Worm (Caenorhabditis elegans) whole organism, L4 larva: ENCODE measurements around the gene nhr-106.
A peak's percentile ranks its signal among the peaks of the same experiment; 100 is the strongest.

Experiments used
- F49E8.2 ChIP-seq: sonication (generic microtip); optimal IDR thresholded peaks from 2 replicates; lab custom pipeline; 2016; ENCODE audit warnings: missing compliant biosample characterization, mild to moderate bottlenecking, missing genetic modification characterization, borderline replicate concordance
- Y105C5A.15 ChIP-seq: fragments of 200-800 bp; sonication (Bioruptor generic); IDR thresholded peaks from 2 replicates; pipeline ENCODE4 v1.3.6; 2022; ENCODE audit warnings: missing genetic modification characterization, missing compliant biosample characterization
- aha-1 ChIP-seq: fragments of 150-350 bp; peaks from one replicate; lab custom pipeline; 2014; ENCODE audit warnings: missing biosample characterization, missing genetic modification characterization
- arid-1 ChIP-seq: fragments of 200-800 bp; sonication (Bioruptor generic); conservative IDR thresholded peaks from 2 replicates; pipeline ENCODE4 v1.3.6; 2022; ENCODE audit warnings: missing genetic modification reagents, missing genetic modification characterization, missing compliant biosample characterization
- ceh-44 ChIP-seq: fragments of 200-800 bp; sonication (Bioruptor generic); IDR thresholded peaks from 2 replicates; pipeline ENCODE4 v1.3.6; 2022; ENCODE audit warnings: missing genetic modification reagents, missing genetic modification characterization, missing compliant biosample characterization
- cey-2 ChIP-seq: sonication (generic microtip); optimal IDR thresholded peaks from 3 replicates; lab custom pipeline; 2017; ENCODE audit warnings: missing genetic modification characterization, mild to moderate bottlenecking, missing compliant biosample characterization, antibody characterized with exemption, borderline replicate concordance; ENCODE audit not compliant: insufficient read depth
- daf-16 ChIP-seq, 3 experiments: sonication (generic microtip); optimal IDR thresholded peaks; 2 replicates each; lab custom pipeline; 2016 to 2017; ENCODE audit warnings: missing genetic modification characterization in 3 of 3, missing genetic modification reagents in 3 of 3, mild to moderate bottlenecking in 2 of 3, missing compliant biosample characterization in 2 of 3, missing biosample characterization in 1 of 3, moderate library complexity in 1 of 3
- daf-8 ChIP-seq: fragments of 200-800 bp; sonication (Bioruptor generic); IDR thresholded peaks from 2 replicates; pipeline ENCODE4 v1.3.6; 2022; ENCODE audit warnings: missing genetic modification characterization, missing compliant biosample characterization
- dmd-6 ChIP-seq: fragments of 200-800 bp; sonication (Bioruptor generic); IDR thresholded peaks from 2 replicates; pipeline ENCODE4 v1.3.6; 2022; ENCODE audit warnings: missing genetic modification reagents, missing genetic modification characterization, missing compliant biosample characterization
- dmd-8 ChIP-seq: fragments of 200-800 bp; sonication (Bioruptor generic); IDR thresholded peaks from 2 replicates; pipeline ENCODE4 v1.3.6; 2022; ENCODE audit warnings: missing genetic modification characterization, missing compliant biosample characterization
- dmd-9 ChIP-seq: fragments of 200-800 bp; sonication (Bioruptor generic); IDR thresholded peaks from 2 replicates; pipeline ENCODE4 v1.3.6; 2022; ENCODE audit warnings: missing genetic modification reagents, missing genetic modification characterization, missing compliant biosample characterization
- duxl-1 ChIP-seq: sonication (generic microtip); optimal IDR thresholded peaks from 2 replicates; lab custom pipeline; 2016; ENCODE audit warnings: mild to moderate bottlenecking, missing genetic modification characterization, moderate library complexity, missing compliant biosample characterization; ENCODE audit not compliant: poor library complexity
- dve-1 ChIP-seq: sonication (generic microtip); optimal IDR thresholded peaks from 2 replicates; lab custom pipeline; 2017; ENCODE audit warnings: antibody characterized with exemption, mild to moderate bottlenecking, missing genetic modification characterization, missing compliant biosample characterization; ENCODE audit not compliant: insufficient read depth
- fkh-10 ChIP-seq: fragments of 150-350 bp; optimal IDR thresholded peaks from 2 replicates; lab custom pipeline; 2014; ENCODE audit warnings: missing biosample characterization, missing genetic modification reagents, missing genetic modification characterization
- fos-1 ChIP-seq: fragments of 150-350 bp; optimal IDR thresholded peaks from 2 replicates; lab custom pipeline; 2014; ENCODE audit warnings: missing biosample characterization, missing genetic modification characterization
- hif-1 ChIP-seq, 2 experiments: sonication (generic microtip); optimal IDR thresholded peaks; 2 replicates each; lab custom pipeline; 2016 to 2017; ENCODE audit warnings: missing compliant biosample characterization in 2 of 2, missing genetic modification characterization in 2 of 2, missing genetic modification reagents in 2 of 2, missing genotype in 2 of 2, mild to moderate bottlenecking in 1 of 2
- hlh-11 ChIP-seq: fragments of 200-800 bp; sonication (Bioruptor generic); optimal IDR thresholded peaks from 2 replicates; lab custom pipeline; 2018; ENCODE audit warnings: mild to moderate bottlenecking, missing genetic modification characterization, missing compliant biosample characterization
- hmg-1.1 ChIP-seq: fragments of 200-800 bp; sonication (Bioruptor generic); IDR thresholded peaks from 2 replicates; pipeline ENCODE4 v1.3.6; 2022; ENCODE audit warnings: missing genetic modification reagents, missing genetic modification characterization, missing compliant biosample characterization
- lin-1 ChIP-seq: fragments of 200-800 bp; sonication (Bioruptor generic); IDR thresholded peaks from 2 replicates; pipeline ENCODE4 v1.3.6; 2022; ENCODE audit warnings: missing genetic modification reagents, missing genetic modification characterization, missing compliant biosample characterization
- lin-29 ChIP-seq: fragments of 200-800 bp; sonication (Bioruptor generic); IDR thresholded peaks from 2 replicates; pipeline ENCODE4 v1.3.6; 2022; ENCODE audit warnings: missing genetic modification reagents, missing genetic modification characterization, missing compliant biosample characterization
- lin-39 ChIP-seq: fragments of 150-350 bp; optimal IDR thresholded peaks from 2 replicates; lab custom pipeline; 2014; ENCODE audit warnings: missing biosample characterization, missing genetic modification reagents, missing genetic modification characterization
- mdl-1 ChIP-seq, 2 experiments: fragments of 150-350 bp in 1 of 2; sonication (generic microtip) in 1 of 2; optimal IDR thresholded peaks; 2 replicates each; lab custom pipeline; 2014 to 2017; ENCODE audit warnings: missing biosample characterization in 2 of 2, missing genetic modification characterization in 2 of 2
- mes-2 ChIP-seq: sonication (generic microtip); optimal IDR thresholded peaks from 2 replicates; lab custom pipeline; 2016; ENCODE audit warnings: missing genotype, mild to moderate bottlenecking, missing genetic modification characterization, missing compliant biosample characterization; ENCODE audit not compliant: poor library complexity, severe bottlenecking
- mxl-2 ChIP-seq: fragments of 200-800 bp; sonication (Bioruptor generic); conservative IDR thresholded peaks from 2 replicates; pipeline ENCODE4 v1.3.6; 2022; ENCODE audit warnings: missing genetic modification reagents, missing genetic modification characterization, missing compliant biosample characterization
- nhr-10 ChIP-seq: fragments of 150-350 bp; optimal IDR thresholded peaks from 2 replicates; lab custom pipeline; 2014; ENCODE audit warnings: missing biosample characterization, missing genetic modification characterization
- nhr-111 ChIP-seq: fragments of 200-800 bp; sonication (Bioruptor generic); optimal IDR thresholded peaks from 2 replicates; lab custom pipeline; 2018; ENCODE audit warnings: mild to moderate bottlenecking, missing genetic modification characterization, missing compliant biosample characterization
- nhr-28 ChIP-seq: fragments of 150-350 bp; optimal IDR thresholded peaks from 2 replicates; lab custom pipeline; 2014; ENCODE audit warnings: missing biosample characterization, missing genetic modification characterization
- nhr-76 ChIP-seq: fragments of 150-350 bp; optimal IDR thresholded peaks from 2 replicates; lab custom pipeline; 2014; ENCODE audit warnings: missing biosample characterization, missing genetic modification characterization
- nhr-77 ChIP-seq: fragments of 150-350 bp; optimal IDR thresholded peaks from 2 replicates; lab custom pipeline; 2014; ENCODE audit warnings: missing biosample characterization, missing genetic modification characterization
- pqm-1 ChIP-seq: sonication (generic microtip); optimal IDR thresholded peaks from 2 replicates; lab custom pipeline; 2017; ENCODE audit warnings: missing biosample characterization, missing genetic modification characterization
- set-16 ChIP-seq: fragments of 200-800 bp; sonication (Bioruptor generic); IDR thresholded peaks from 2 replicates; pipeline ENCODE4 v1.3.6; 2022; ENCODE audit warnings: missing genetic modification reagents, missing genetic modification characterization, missing compliant biosample characterization
- snpc-4 ChIP-seq: fragments of 150-350 bp; optimal IDR thresholded peaks from 2 replicates; lab custom pipeline; 2014; ENCODE audit warnings: missing biosample characterization, missing genetic modification characterization
- tra-1 ChIP-seq: fragments of 200-800 bp; sonication (Bioruptor generic); IDR thresholded peaks from 2 replicates; pipeline ENCODE4 v1.3.6; 2022; ENCODE audit warnings: missing genetic modification reagents, missing genetic modification characterization, missing compliant biosample characterization
- unc-130 ChIP-seq: sonication (generic microtip); optimal IDR thresholded peaks from 2 replicates; lab custom pipeline; 2016; ENCODE audit warnings: missing genetic modification reagents, missing genetic modification characterization, missing compliant biosample characterization
- unc-39 ChIP-seq: sonication (generic microtip); optimal IDR thresholded peaks from 2 replicates; lab custom pipeline; 2017; ENCODE audit warnings: missing biosample characterization, missing genetic modification characterization
- unc-62 ChIP-seq, 3 experiments: fragments of 150-350 bp in 1 of 3; sonication (generic microtip); optimal IDR thresholded peaks in 2 of 3; peaks in 1 of 3; 1 replicate in 1 of 3; 2 replicates in 2 of 3; lab custom pipeline; 2014 to 2017; ENCODE audit warnings: missing biosample characterization in 3 of 3, missing genetic modification characterization in 3 of 3, missing genetic modification reagents in 3 of 3, missing genotype in 1 of 3

nhr-106 gene

DNA sequence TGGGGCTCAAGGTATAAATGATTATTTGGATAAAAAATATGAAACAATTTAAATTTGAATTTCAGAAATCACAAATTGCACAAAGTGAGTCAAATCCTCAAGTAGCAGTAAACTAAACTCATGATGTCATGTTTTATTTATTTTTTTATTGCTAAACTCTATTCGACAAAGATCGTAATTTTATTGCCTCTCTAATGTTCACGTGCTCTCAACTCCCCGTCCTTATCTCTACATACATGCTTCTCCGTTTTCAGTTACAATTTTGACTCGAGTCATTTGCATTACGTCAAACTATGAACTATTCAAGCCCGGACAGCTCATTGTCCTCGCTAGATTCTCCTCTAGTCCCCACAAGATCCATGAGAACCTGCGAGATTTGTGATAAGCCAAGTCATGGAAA, 14.9 kb upstream of the nhr-106 start, which contains the start of gene nhr-99 (continued):
- TF ChIP-seq mxl-2 (GFP tag; lab: Robert Waterston, UW) (no peak), lin-39 (tag; lab: Kevin White, UChicago) (no peak)
- TF ChIP-seq, all 104 proteins: peak for 11

DNA sequence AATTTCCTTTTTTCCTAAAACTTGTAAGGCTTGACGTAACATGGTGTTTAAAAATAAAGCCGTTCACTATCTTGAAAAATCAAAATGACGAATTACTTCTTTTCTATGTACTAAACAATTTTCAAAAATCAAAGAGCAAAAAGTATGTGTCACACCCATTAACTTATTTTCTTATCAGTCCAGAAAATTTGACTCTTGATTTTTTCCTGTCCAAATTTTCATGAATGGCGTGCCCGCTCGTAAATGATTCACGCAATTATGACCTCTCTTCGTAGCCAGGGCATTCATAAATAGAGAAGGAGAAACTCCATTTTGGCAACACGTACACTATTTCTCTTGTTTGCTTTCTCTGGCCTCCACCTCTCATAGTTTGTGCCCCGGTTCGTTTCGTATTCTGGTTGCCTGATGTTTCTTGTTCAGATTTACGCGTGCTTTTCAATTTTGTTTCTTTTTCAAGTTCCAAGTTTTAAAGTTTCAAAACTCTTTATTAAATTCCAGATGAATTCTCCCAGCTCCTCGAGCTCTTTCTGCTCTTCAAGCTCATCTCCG, 11.7 kb upstream of the nhr-106 start, which contains the start of gene nhr-55:
TSS of gene nhr-55 (plus strand) at position 499 of the 549 bp plus-strand sequence.
- TF ChIP-seq dmd-6 (GFP tag; lab: Robert Waterston, UW) (peak; percentile 87), nhr-28 (peak; percentile 91), set-16 (GFP tag; lab: Robert Waterston, UW) (no peak), duxl-1 (tag; lab: Kevin White, UChicago) (no peak), nhr-77 (tag; lab: Kevin White, UChicago) (peak; percentile 24), fos-1 (tag; lab: Kevin White, UChicago) (no peak), pqm-1 (tag; lab: Kevin White, UChicago) (peak; percentile 68), hlh-11 (tag; lab: Kevin White, UChicago) (peak; percentile 50), ceh-44 (GFP tag; lab: Robert Waterston, UW) (no peak), aha-1 (tag; lab: Kevin White, UChicago) (no peak), mdl-1 (tag; optimal IDR thresholded peaks at IDR 0.05; lab: Kevin White, UChicago) (no peak), unc-39 (no peak), lin-1 (GFP tag; lab: Robert Waterston, UW) (0 out of 2 replicates have a peak, but pooled peaks have one; percentile 12), cey-2 (tag; lab: Kevin White, UChicago) (no peak), dve-1 (tag; lab: Kevin White, UChicago) (peak; percentile 36), daf-16 (GFP tag; optimal IDR thresholded peaks at IDR 0.05; lab: Kevin White, UChicago) (no peak), daf-16 (tag; optimal IDR thresholded peaks at IDR 0.05; lab: Kevin White, UChicago) (peak; percentile 63), dmd-8 (no peak)

ce11 chrV:479046-479445, 10.4 kb upstream of the nhr-106 start:
- TF ChIP-seq daf-8 (GFP tag; lab: Robert Waterston, UW) = no peak
- TF ChIP-seq mes-2 = no peak
- TF ChIP-seq nhr-10 (tag; lab: Kevin White, UChicago) = no peak
- peak; percentile 60 for TF ChIP-seq dmd-6 (GFP tag; lab: Robert Waterston, UW)
- no peak for TF ChIP-seq snpc-4
- no peak for TF ChIP-seq fkh-10 (GFP tag; lab: Kevin White, UChicago)
- TF ChIP-seq Y105C5A.15 = no peak
- TF ChIP-seq hmg-1.1 (GFP tag; lab: Robert Waterston, UW) = no peak
- TF ChIP-seq tra-1 (GFP tag; lab: Robert Waterston, UW) = no peak
- TF ChIP-seq F49E8.2 (tag; lab: Kevin White, UChicago) = no peak
- no peak for TF ChIP-seq nhr-111 (GFP tag; lab: Kevin White, UChicago)
- no peak for TF ChIP-seq lin-39 (tag; lab: Kevin White, UChicago)
- peak in 1 of 2 experiments; percentile 97 for TF ChIP-seq unc-62 (GFP tag; optimal IDR thresholded peaks at IDR 0.05 in 1 of 2; lab: Kevin White, UChicago)
- no peak for TF ChIP-seq unc-62 (tag; optimal IDR thresholded peaks at IDR 0.05; lab: Kevin White, UChicago)
- no peak for TF ChIP-seq lin-29 (GFP tag; lab: Robert Waterston, UW)
- TF ChIP-seq aha-1 (tag; lab: Kevin White, UChicago) = peak; percentile 38
- TF ChIP-seq unc-130 (GFP tag; lab: Kevin White, UChicago) = no peak
- TF ChIP-seq, all 104 proteins: peak for 3

DNA sequence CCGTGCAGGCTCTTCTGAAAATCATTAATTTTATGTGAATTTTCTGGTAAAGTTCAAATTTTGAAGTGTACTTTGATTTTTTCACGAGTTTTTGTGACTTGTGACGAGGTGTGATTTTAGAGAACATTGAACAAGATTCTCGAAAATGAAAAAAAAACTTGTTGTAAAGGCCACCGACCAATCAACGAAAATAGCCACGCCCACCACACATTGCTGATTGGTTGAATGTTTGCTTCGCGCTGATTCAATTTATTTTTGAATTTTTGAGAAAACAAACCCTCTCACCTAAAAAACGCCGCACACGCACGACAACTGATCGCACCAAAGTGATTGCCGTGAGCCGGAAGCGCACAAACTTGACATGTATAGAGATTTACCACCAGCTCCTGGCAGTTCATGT, 6.6 kb upstream of the nhr-106 start:
- no peak for TF ChIP-seq hif-1 (tag; optimal IDR thresholded peaks at IDR 0.05; lab: Kevin White, UChicago)
- 0 out of 2 replicates have a peak, but pooled peaks have one; percentile 24 for TF ChIP-seq dmd-6 (GFP tag; lab: Robert Waterston, UW)
- no peak for TF ChIP-seq arid-1 (GFP tag; lab: Robert Waterston, UW)
- no peak for TF ChIP-seq nhr-76
- no peak for TF ChIP-seq aha-1 (tag; lab: Kevin White, UChicago)
- no peak for TF ChIP-seq nhr-10 (tag; lab: Kevin White, UChicago)
- TF ChIP-seq dmd-9 (GFP tag; lab: Robert Waterston, UW) = no peak
